Fruit fly (Drosophila melanogaster) Kc167 (cell line): ENCODE results near the gene CG13931.

ENCODE experiments used
- h ChIP-seq: fragments of >200 bp; optimal IDR thresholded peaks from 3 replicates; lab custom pipeline; 2018; ENCODE audit warnings: missing external identifiers
- psq ChIP-seq: fragments of >200 bp; optimal IDR thresholded peaks from 2 replicates; lab custom pipeline; 2017; ENCODE audit warnings: missing external identifiers
- ttk ChIP-seq: sonication (Bioruptor generic); optimal IDR thresholded peaks from 2 replicates; lab custom pipeline; 2017; ENCODE audit warnings: missing external identifiers

DNA sequence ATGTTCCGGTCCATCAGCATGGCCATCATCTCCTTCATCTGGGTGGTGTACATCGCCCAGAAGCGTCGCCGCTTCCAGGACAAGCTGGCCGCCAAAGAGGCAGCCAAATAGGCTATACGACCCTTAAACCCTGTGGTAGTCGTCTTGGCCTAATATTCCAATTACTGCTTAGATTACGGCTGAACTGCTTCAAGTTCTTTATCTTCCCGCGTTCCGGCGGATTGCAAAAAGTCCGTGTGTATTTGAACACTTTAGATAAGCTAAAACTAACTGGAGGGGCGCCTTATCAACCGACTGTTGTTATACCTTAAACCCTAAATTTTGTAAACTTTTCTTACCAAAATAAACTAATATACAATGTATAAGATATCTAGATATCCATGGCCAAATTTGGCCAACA lies 48.5 kb downstream of the CG13931 start:
- TF ChIP-seq psq (lab: Kevin White, UChicago): no peak
- TF ChIP-seq h (lab: Kevin White, UChicago): no peak
- TF ChIP-seq ttk (lab: Kevin White, UChicago): no peak
